Fruit fly (Drosophila melanogaster): ENCODE results near the gene CG16704.

CG16704 gene

DNA sequence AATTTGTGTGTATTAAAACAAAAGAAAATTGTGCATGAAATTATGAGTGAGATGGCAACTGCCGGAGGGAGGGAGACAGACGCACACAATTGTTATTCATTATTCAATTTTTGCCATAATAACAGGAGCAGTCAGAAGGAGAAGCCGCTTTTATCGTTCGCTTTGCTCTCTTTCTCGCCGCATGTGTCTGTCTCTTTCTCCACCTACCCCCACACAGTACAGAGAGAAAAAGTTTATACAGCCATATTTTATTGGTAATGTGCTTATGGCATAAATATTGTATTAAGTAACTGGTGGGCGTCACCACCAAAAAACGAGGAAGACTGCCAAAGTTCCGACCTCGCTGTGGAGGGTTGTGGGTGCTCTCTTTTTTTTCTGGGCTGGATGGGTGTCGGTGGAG lies 9.9 kb downstream of the CG16704 start:
- TF ChIP-seq Clk (GFP tag; optimal IDR thresholded peaks at IDR 0.05) (no peak), kay (GFP tag; ENCODE audit: borderline replicate concordance) (no peak), ovo (GFP tag; optimal IDR thresholded peaks at IDR 0.05) (no peak), CG11617 (GFP tag; optimal IDR thresholded peaks at IDR 0.05) (no peak), CG7045 (GFP tag; optimal IDR thresholded peaks at IDR 0.05) (no peak), CG33017 (tag; optimal IDR thresholded peaks at IDR 0.05) (no peak), Crg-1 (GFP tag; optimal IDR thresholded peaks at IDR 0.05) (no peak), Mnt (GFP tag; optimal IDR thresholded peaks at IDR 0.05) (no peak), cnc (optimal IDR thresholded peaks at IDR 0.05) (no peak), toe (GFP tag; optimal IDR thresholded peaks at IDR 0.05) (no peak), CG7101 (tag; optimal IDR thresholded peaks at IDR 0.05) (no peak), tj (GFP tag; optimal IDR thresholded peaks at IDR 0.05) (no peak), cic (GFP tag; optimal IDR thresholded peaks at IDR 0.05) (no peak), CG14711 (tag; optimal IDR thresholded peaks at IDR 0.05) (no peak), pad (GFP tag; optimal IDR thresholded peaks at IDR 0.05) (no peak), bab1 (GFP tag; optimal IDR thresholded peaks at IDR 0.05) (no peak), CG12768 (GFP tag; optimal IDR thresholded peaks at IDR 0.05) (no peak), CG1620 (GFP tag; optimal IDR thresholded peaks at IDR 0.05) (no peak)

DNA sequence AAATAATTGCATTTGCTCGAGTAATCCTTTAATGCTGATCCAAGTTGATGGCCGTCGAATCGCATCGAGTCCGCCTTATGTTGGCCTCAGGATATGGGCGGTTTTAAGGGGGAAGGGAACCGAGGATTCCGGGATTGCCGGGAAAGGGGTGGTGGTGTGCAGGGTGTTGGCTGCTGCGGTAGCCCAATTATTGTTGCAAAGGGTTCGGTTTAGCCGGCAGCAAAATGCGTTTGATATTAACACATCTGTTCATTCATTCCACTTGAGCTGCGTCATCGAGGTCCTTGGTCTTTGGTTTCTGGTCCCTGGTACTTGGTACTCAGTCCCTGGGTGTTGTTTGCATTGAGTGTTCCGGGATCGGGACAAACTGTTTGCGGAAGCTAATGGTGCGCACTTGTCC lies 11.0 kb downstream of the CG16704 start:
- TF ChIP-seq CG33017 (tag; optimal IDR thresholded peaks at IDR 0.05) (no peak), CG11617 (GFP tag; optimal IDR thresholded peaks at IDR 0.05) (no peak), kay (GFP tag; ENCODE audit: borderline replicate concordance) (no peak), pad (GFP tag; optimal IDR thresholded peaks at IDR 0.05) (no peak), CG7045 (GFP tag; optimal IDR thresholded peaks at IDR 0.05) (no peak), CG7101 (tag; optimal IDR thresholded peaks at IDR 0.05) (no peak), cic (GFP tag; optimal IDR thresholded peaks at IDR 0.05) (no peak), bab1 (GFP tag; optimal IDR thresholded peaks at IDR 0.05) (no peak)

DNA sequence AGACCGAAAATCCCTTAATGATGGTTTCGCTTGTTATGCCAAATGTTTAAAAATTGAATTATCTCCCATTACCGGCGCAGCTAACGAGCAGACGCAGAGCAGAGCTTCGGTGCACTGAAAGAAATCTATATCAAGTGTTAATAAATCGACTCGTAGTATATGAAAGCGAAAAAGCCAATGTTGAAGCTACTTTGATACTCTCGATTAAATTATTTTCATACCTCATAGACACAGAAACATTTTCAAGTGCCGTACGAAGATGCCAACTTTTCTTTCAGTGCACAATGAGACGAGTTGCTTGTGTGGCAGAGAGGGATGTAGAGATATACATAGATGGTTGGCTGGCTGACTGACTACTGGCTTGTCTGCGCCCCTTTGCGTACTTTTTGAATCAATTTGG lies 16.6 kb downstream of the CG16704 start:
- TF ChIP-seq CG11617 (GFP tag; optimal IDR thresholded peaks at IDR 0.05) = no peak
- no peak for TF ChIP-seq CG14711 (tag; optimal IDR thresholded peaks at IDR 0.05)
- no peak for TF ChIP-seq CG7101 (tag; optimal IDR thresholded peaks at IDR 0.05)
- TF ChIP-seq Clk (GFP tag; optimal IDR thresholded peaks at IDR 0.05) = no peak
- TF ChIP-seq bab1 (GFP tag; optimal IDR thresholded peaks at IDR 0.05) = no peak
- no peak for TF ChIP-seq CG1620 (GFP tag; optimal IDR thresholded peaks at IDR 0.05)
- TF ChIP-seq toe (GFP tag; optimal IDR thresholded peaks at IDR 0.05) = no peak
- no peak for TF ChIP-seq CG5204 (GFP tag; optimal IDR thresholded peaks at IDR 0.05)
- TF ChIP-seq cnc (optimal IDR thresholded peaks at IDR 0.05) = no peak
- TF ChIP-seq ovo (GFP tag; optimal IDR thresholded peaks at IDR 0.05) = no peak
- TF ChIP-seq CG33017 (tag; optimal IDR thresholded peaks at IDR 0.05) = no peak
- no peak for TF ChIP-seq Crg-1 (GFP tag; optimal IDR thresholded peaks at IDR 0.05)
- TF ChIP-seq Hr96 (GFP tag; optimal IDR thresholded peaks at IDR 0.05) = no peak
- no peak for TF ChIP-seq Mnt (GFP tag; optimal IDR thresholded peaks at IDR 0.05)
- TF ChIP-seq kay (GFP tag; ENCODE audit: borderline replicate concordance) = no peak
- no peak for TF ChIP-seq tj (GFP tag; optimal IDR thresholded peaks at IDR 0.05)

DNA sequence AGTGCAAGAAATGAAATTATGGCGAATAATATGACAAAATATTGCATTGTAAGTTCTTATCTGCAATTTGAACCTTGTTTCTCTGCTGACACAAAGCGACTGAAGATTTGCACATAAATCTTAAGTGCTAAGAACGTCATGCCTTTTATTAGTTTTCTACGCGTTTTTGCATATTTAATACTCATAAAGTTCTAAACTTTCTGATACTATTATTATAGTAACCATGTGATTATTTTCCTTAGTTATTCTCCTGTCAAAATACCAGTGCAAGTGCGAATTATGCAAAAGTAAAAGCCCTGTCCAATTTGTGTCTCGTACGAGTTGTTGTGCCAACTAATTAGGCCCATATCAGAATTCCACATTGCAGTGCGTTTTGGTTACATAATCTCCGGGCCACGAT lies 21.9 kb downstream of the CG16704 start, which contains the start of gene Sfp24Bc:
Sfp24Bc (minus strand) TSS at position 101 of the 400 bp plus-strand sequence.
- TF ChIP-seq CG12768 (GFP tag; optimal IDR thresholded peaks at IDR 0.05) (no peak), CG33017 (tag; optimal IDR thresholded peaks at IDR 0.05) (no peak), toe (GFP tag; optimal IDR thresholded peaks at IDR 0.05) (no peak), tj (GFP tag; optimal IDR thresholded peaks at IDR 0.05) (no peak), kay (GFP tag; ENCODE audit: borderline replicate concordance) (no peak), CG14711 (tag; optimal IDR thresholded peaks at IDR 0.05) (no peak), ovo (GFP tag; optimal IDR thresholded peaks at IDR 0.05) (no peak), CG11617 (GFP tag; optimal IDR thresholded peaks at IDR 0.05) (no peak), Clk (GFP tag; optimal IDR thresholded peaks at IDR 0.05) (no peak), pad (GFP tag; optimal IDR thresholded peaks at IDR 0.05) (no peak), cnc (optimal IDR thresholded peaks at IDR 0.05) (no peak), CG7101 (tag; optimal IDR thresholded peaks at IDR 0.05) (no peak), CG7045 (GFP tag; optimal IDR thresholded peaks at IDR 0.05) (no peak), Crg-1 (GFP tag; optimal IDR thresholded peaks at IDR 0.05) (no peak), Mnt (GFP tag; optimal IDR thresholded peaks at IDR 0.05) (no peak)

DNA sequence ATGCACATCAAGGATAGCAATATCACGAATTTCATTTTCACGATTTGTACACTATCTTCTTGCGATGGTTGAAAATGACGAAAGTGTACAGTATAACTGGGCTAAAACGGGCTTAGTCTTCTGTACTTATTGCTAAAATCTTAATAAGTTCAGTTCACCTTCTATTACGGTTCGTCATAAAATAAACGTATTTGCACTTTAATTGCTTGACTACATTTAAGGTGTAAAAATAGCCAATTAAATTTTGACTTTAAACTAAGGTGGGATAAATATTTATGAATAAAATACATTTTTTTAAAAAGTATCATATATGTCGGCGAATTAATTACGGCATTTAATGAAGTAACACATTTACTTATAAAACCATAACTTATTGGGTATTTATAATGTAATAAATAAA lies 22.7 kb downstream of the CG16704 start, which contains the start of gene Sfp24Bb:
Sfp24Bb (minus strand) TSS at position 101 of the 400 bp plus-strand sequence.
- TF ChIP-seq ovo (GFP tag; optimal IDR thresholded peaks at IDR 0.05) (no peak), CG11617 (GFP tag; optimal IDR thresholded peaks at IDR 0.05) (no peak), cic (GFP tag; optimal IDR thresholded peaks at IDR 0.05) (no peak), tj (GFP tag; optimal IDR thresholded peaks at IDR 0.05) (no peak), CG33017 (tag; optimal IDR thresholded peaks at IDR 0.05) (no peak), CG1620 (GFP tag; optimal IDR thresholded peaks at IDR 0.05) (no peak), kay (GFP tag; ENCODE audit: borderline replicate concordance) (no peak), pad (GFP tag; optimal IDR thresholded peaks at IDR 0.05) (no peak), CG7045 (GFP tag; optimal IDR thresholded peaks at IDR 0.05) (no peak), cnc (optimal IDR thresholded peaks at IDR 0.05) (no peak), Mnt (GFP tag; optimal IDR thresholded peaks at IDR 0.05) (no peak), CG14711 (tag; optimal IDR thresholded peaks at IDR 0.05) (no peak), Hr96 (GFP tag; optimal IDR thresholded peaks at IDR 0.05) (no peak), CG7101 (tag; optimal IDR thresholded peaks at IDR 0.05) (no peak), Crg-1 (GFP tag; optimal IDR thresholded peaks at IDR 0.05) (no peak), toe (GFP tag; optimal IDR thresholded peaks at IDR 0.05) (no peak)

DNA sequence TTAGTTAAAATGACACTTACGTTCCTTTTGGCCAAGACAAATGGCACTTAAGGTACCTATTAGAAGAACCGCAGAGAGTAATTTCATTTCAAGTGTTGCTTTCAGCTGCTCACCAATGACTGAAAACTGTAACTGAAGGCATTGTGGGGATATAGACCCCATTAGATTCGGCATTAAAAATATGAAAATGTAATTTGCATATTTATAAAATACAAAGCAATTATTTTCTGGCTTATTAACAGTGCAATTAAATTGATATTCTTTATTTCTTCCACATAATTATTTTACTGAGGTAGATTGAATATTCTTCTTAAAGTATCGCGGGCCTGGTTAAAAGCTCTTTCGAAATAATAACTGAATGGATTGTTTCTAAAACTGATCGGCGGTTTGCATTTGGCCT lies 23.4 kb downstream of the CG16704 start, which contains the start of gene Sfp24Bd:
Sfp24Bd (minus strand) TSS at position 101 of the 400 bp plus-strand sequence.
- TF ChIP-seq tj (GFP tag; optimal IDR thresholded peaks at IDR 0.05) (no peak), kay (GFP tag; ENCODE audit: borderline replicate concordance) (no peak), CG14711 (tag; optimal IDR thresholded peaks at IDR 0.05) (no peak), CG33017 (tag; optimal IDR thresholded peaks at IDR 0.05) (no peak), CG7101 (tag; optimal IDR thresholded peaks at IDR 0.05) (no peak), Hr96 (GFP tag; optimal IDR thresholded peaks at IDR 0.05) (no peak)
